Worm (Caenorhabditis elegans): Measurements from ENCODE around the gene F45E6.1.

F45E6.1 gene

DNA sequence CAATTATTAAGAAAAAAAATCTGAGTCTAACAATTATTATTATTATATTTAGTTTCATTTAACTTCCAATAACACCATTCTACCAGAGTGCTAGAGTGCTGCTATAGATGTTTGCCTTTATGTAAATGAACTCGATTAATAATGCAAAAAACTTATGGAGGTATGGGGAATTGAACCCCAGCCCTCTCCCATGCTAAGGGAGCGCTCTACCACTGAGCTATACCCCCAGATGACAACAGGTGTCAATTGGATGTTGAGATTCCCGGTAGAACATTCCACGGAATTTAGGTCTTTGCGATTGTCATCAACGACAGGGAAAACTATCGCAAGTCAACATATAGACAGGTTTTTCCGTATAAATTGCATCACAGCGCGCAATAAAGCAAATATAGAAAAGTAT lies 19.2 kb downstream of the F45E6.1 start (continued):
- peak; percentile 73 for TF ChIP-seq mes-2 (tag; optimal IDR thresholded peaks at IDR 0.05; ENCODE audit: poor library complexity, severe bottlenecking)
- no peak for TF ChIP-seq jun-1 (tag; optimal IDR thresholded peaks at IDR 0.05)
- TF ChIP-seq sdz-12 (GFP tag; optimal IDR thresholded peaks at IDR 0.05), result no peak
- no peak for TF ChIP-seq nhr-76 (tag; optimal IDR thresholded peaks at IDR 0.05)
- peak; percentile 47 for TF ChIP-seq unc-130 (GFP tag; optimal IDR thresholded peaks at IDR 0.05)
- 0 out of 2 replicates have a peak, but pooled peaks have one; percentile 44 for TF ChIP-seq mdt-29 (GFP tag; IDR thresholded peaks at IDR 0.05)
- no peak for TF ChIP-seq ceh-32 (tag; optimal IDR thresholded peaks at IDR 0.05; ENCODE audit: poor library complexity)
- TF ChIP-seq hlh-30 (tag; optimal IDR thresholded peaks at IDR 0.05; ENCODE audit: insufficient read depth), result peak; percentile 65
- peak; percentile 67; the same call in 1 of the 2 replicates for TF ChIP-seq tra-1 (GFP tag; IDR thresholded peaks at IDR 0.05)
- no peak for TF ChIP-seq daf-12 (tag; optimal IDR thresholded peaks at IDR 0.05)
- TF ChIP-seq egl-27 (tag; optimal IDR thresholded peaks at IDR 0.05), result no peak

DNA sequence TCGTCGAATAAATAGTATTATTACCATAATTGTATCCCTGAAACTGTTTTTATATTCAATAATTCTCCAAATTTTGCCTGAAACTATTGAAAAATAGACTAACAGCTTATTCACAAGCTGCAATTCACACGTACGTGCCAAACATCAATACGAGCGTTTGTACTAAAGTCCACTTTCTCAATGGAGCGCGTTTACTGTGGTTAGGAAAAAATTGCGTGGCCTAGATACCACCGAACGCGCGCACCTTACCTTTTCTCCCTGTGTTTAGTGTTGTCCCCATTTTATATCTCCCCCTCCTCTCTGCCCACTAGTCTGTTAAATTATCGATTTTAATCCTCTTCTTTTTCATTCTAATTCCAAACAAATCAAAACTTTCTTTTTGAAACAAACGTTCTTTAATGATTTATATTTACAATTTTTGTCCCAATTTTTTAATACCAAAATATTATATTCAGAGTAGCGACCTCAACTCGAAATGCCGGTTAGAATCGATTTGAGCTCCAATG lies 22.9 kb downstream of the F45E6.1 start, which contains the start of the genes T18D3.9 and T18D3.1:
Gene T18D3.9, minus strand, starts transcription at position 168 of the 506 bp plus-strand sequence.
Gene T18D3.1, plus strand, starts transcription at position 456 of the 506 bp plus-strand sequence.
- TF ChIP-seq daf-8 (GFP tag; IDR thresholded peaks at IDR 0.05) (no peak), php-3 (GFP tag; IDR thresholded peaks at IDR 0.05) (0 out of 2 replicates have a peak, but pooled peaks have one; percentile 11), daf-16 (GFP tag; optimal IDR thresholded peaks at IDR 0.05) (no peak), daf-16 (tag; optimal IDR thresholded peaks at IDR 0.05) (peak; percentile 22), nhr-25 (tag; optimal IDR thresholded peaks at IDR 0.05; ENCODE audit: borderline replicate concordance, insufficient read depth) (peak; percentile 37), rbr-2 (tag; optimal IDR thresholded peaks at IDR 0.05) (peak; percentile 23), ceh-28 (tag; optimal IDR thresholded peaks at IDR 0.05) (peak; percentile 14), zip-2 (tag; optimal IDR thresholded peaks at IDR 0.05) (no peak), mep-1 (tag; optimal IDR thresholded peaks at IDR 0.05) (peak; percentile 79), F26F4.8 (GFP tag; conservative IDR thresholded peaks at IDR 0.05) (no peak), nhr-28 (tag; optimal IDR thresholded peaks at IDR 0.05) (peak; percentile 53), hlh-11 (tag; optimal IDR thresholded peaks at IDR 0.05) (peak; percentile 32), hif-1 (tag; optimal IDR thresholded peaks at IDR 0.05) (peak; percentile 84 to 100), Y105C5A.15 (GFP tag; IDR thresholded peaks at IDR 0.05) (no peak), ama-1 (optimal IDR thresholded peaks at IDR 0.05) (peak; percentile 17), dmd-6 (GFP tag; IDR thresholded peaks at IDR 0.05) (peak; percentile 21; the same call in 1 of the 2 replicates), aha-1 (tag) (peak; percentile 100), hmg-1.1 (GFP tag; IDR thresholded peaks at IDR 0.05) (0 out of 2 replicates have a peak, but pooled peaks have one; percentile 44), nhr-10 (tag; optimal IDR thresholded peaks at IDR 0.05) (no peak), lsy-2 (tag; optimal IDR thresholded peaks at IDR 0.05) (peak in 1 of 2 experiments; percentile 68), dve-1 (tag; optimal IDR thresholded peaks at IDR 0.05; ENCODE audit: insufficient read depth) (peak; percentile 45), mxl-3 (GFP tag; optimal IDR thresholded peaks at IDR 0.05) (peak; percentile 22), snpc-1.2 (GFP tag; IDR thresholded peaks at IDR 0.05) (no peak), mes-2 (tag; optimal IDR thresholded peaks at IDR 0.05; ENCODE audit: poor library complexity, severe bottlenecking) (peak; percentile 72), nhr-6 (tag; optimal IDR thresholded peaks at IDR 0.05) (peak; percentile 14), nhr-11 (tag; optimal IDR thresholded peaks at IDR 0.05) (peak; percentile 41), pha-4 (GFP tag; IDR thresholded peaks at IDR 0.05) (no peak), pha-4 (tag; optimal IDR thresholded peaks at IDR 0.05) (peak; percentile 45), nhr-77 (tag; optimal IDR thresholded peaks at IDR 0.05) (peak; percentile 13), hlh-30 (tag; optimal IDR thresholded peaks at IDR 0.05; ENCODE audit: insufficient read depth) (peak; percentile 34), egl-27 (tag; optimal IDR thresholded peaks at IDR 0.05) (no peak), dpl-1 (GFP tag; optimal IDR thresholded peaks at IDR 0.05) (peak; percentile 36), lin-38 (GFP tag; IDR thresholded peaks at IDR 0.05) (peak; percentile 89)
